Fruit fly (Drosophila melanogaster) whole organism, embryonic: Measurements from ENCODE around the gene CG14720.

Source experiments
- CG8089 ChIP-seq: fragments of 200-800 bp; sonication (Bioruptor generic); optimal IDR thresholded peaks from 3 replicates; lab custom pipeline; 2016; ENCODE audit warnings: missing biosample characterization, missing genetic modification characterization
- Lim3 ChIP-seq: fragments of 200-800 bp; sonication (Bioruptor generic); IDR thresholded peaks from 2 replicates; pipeline ENCODE4 v1.3.6; 2022; ENCODE audit warnings: missing biosample characterization, missing genetic modification characterization
- lov ChIP-seq, 2 experiments: fragments of 200-800 bp in 1 of 2; fragments of >200 bp in 1 of 2; sonication (Bioruptor generic) in 1 of 2; IDR thresholded peaks in 1 of 2; optimal IDR thresholded peaks in 1 of 2; 2 replicates in 1 of 2; 3 replicates in 1 of 2; pipeline versions ENCODE4 v1.3.6 to Lab custom; 2017 to 2022; ENCODE audit warnings: missing biosample characterization in 1 of 2, missing genetic modification characterization in 1 of 2
- pan ChIP-seq, 4 experiments: fragments of >200 bp in 3 of 4; fragments of 200-800 bp in 1 of 4; sonication (Bioruptor generic) in 1 of 4; optimal IDR thresholded peaks in 3 of 4; IDR thresholded peaks in 1 of 4; 2 replicates each; pipeline versions ENCODE4 v1.3.6 to Lab custom; 2017 to 2022; ENCODE audit warnings: missing biosample characterization in 2 of 4, missing genetic modification characterization in 2 of 4, mixed read lengths in 1 of 4

- no peak for TF ChIP-seq lov (optimal IDR thresholded peaks at IDR 0.05; lab: Kevin White, UChicago)
- TF ChIP-seq lov (GFP tag; IDR thresholded peaks at IDR 0.05; lab: Robert Waterston, UW) = no peak
- no peak for TF ChIP-seq pan (optimal IDR thresholded peaks at IDR 0.05; lab: Kevin White, UChicago)
- peak in 1 of 2 experiments; percentile 14 for TF ChIP-seq pan (GFP tag; optimal IDR thresholded peaks at IDR 0.05 in 1 of 2, IDR thresholded peaks at IDR 0.05 in 1 of 2)
- no peak for TF ChIP-seq CG8089
- TF ChIP-seq Lim3 (GFP tag; lab: Robert Waterston, UW) = no peak
These were observed 48.9 kb upstream of the CG14720 start for dm6 chr3R:11662617-11663016.
